Fruit fly (Drosophila melanogaster) whole organism: Measurements from ENCODE around the gene CG16779.

Experiments
- CG8478 ChIP-seq: fragments of >200 bp; optimal IDR thresholded peaks from 2 replicates; lab custom pipeline; 2018; ENCODE audit warnings: inconsistent platforms
- Dll ChIP-seq: fragments of >200 bp; optimal IDR thresholded peaks from 2 replicates; lab custom pipeline; 2017
- EcR ChIP-seq, 2 experiments: fragments of >200 bp; optimal IDR thresholded peaks; 2 replicates each; lab custom pipeline; 2017; ENCODE audit warnings: missing biosample characterization in 2 of 2, missing genetic modification characterization in 2 of 2, missing genetic modification reagents in 2 of 2
- pan ChIP-seq: fragments of >200 bp; optimal IDR thresholded peaks from 2 replicates; lab custom pipeline; 2017
- psq ChIP-seq: fragments of >200 bp; optimal IDR thresholded peaks from 2 replicates; lab custom pipeline; 2017
- usp ChIP-seq: fragments of >200 bp; optimal IDR thresholded peaks from 2 replicates; lab custom pipeline; 2017; ENCODE audit warnings: missing biosample characterization, missing genetic modification characterization, mixed read lengths

CG16779 gene

dm6 chr3R:9428189-9428699 is 65.2 kb downstream of the CG16779 start:
- TF ChIP-seq psq (lab: Kevin White, UChicago) (no peak), usp (GFP tag; lab: Kevin White, UChicago) (no peak), Dll (lab: Kevin White, UChicago) (peak; percentile 88), pan (lab: Kevin White, UChicago) (no peak), CG8478 (no peak), EcR (GFP tag; optimal IDR thresholded peaks at IDR 0.05; lab: Kevin White, UChicago) (no peak)

- TF ChIP-seq pan (lab: Kevin White, UChicago): no peak
Observed at dm6 chr3R:9427328-9427727, 66.1 kb downstream of the CG16779 start.

DNA sequence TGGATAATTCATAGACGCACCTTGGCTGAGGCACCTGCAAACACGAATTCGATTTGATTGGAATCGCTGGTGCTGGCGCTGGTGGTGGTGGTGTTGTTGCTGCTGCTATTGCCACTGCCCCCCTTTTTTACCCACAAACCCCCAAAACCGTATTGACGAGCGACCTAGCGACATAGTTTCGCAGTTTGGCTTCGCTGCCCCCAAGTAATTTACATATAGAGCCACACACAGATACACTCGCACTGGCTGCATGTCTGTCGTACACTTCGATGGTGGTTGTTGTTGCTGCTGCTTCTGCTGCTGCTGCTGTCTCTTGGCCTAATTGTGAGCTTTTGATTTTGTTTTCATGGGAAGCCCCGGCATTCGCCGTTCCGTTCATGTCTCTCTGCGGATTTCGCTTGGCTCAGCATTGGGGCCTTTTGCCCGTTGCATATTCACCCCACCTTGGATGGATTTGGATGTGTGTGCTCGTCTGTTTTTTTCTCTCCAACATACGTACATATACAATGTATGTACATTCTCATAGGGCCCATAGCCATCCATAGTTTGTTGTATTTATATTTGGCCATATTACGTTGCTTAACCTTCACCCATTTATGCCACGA is 69.3 kb downstream of the CG16779 start:
- TF ChIP-seq pan (lab: Kevin White, UChicago) (no peak), psq (lab: Kevin White, UChicago) (no peak), EcR (GFP tag; optimal IDR thresholded peaks at IDR 0.05; lab: Kevin White, UChicago) (no peak), usp (GFP tag; lab: Kevin White, UChicago) (no peak), Dll (lab: Kevin White, UChicago) (no peak), CG8478 (no peak)

- TF ChIP-seq CG8478 (no peak), usp (GFP tag; lab: Kevin White, UChicago) (no peak), pan (lab: Kevin White, UChicago) (no peak), EcR (GFP tag; optimal IDR thresholded peaks at IDR 0.05; lab: Kevin White, UChicago) (no peak), Dll (lab: Kevin White, UChicago) (no peak), psq (lab: Kevin White, UChicago) (no peak)
Observed at dm6 chr3R:9422338-9422737, 71.1 kb downstream of the CG16779 start.

DNA sequence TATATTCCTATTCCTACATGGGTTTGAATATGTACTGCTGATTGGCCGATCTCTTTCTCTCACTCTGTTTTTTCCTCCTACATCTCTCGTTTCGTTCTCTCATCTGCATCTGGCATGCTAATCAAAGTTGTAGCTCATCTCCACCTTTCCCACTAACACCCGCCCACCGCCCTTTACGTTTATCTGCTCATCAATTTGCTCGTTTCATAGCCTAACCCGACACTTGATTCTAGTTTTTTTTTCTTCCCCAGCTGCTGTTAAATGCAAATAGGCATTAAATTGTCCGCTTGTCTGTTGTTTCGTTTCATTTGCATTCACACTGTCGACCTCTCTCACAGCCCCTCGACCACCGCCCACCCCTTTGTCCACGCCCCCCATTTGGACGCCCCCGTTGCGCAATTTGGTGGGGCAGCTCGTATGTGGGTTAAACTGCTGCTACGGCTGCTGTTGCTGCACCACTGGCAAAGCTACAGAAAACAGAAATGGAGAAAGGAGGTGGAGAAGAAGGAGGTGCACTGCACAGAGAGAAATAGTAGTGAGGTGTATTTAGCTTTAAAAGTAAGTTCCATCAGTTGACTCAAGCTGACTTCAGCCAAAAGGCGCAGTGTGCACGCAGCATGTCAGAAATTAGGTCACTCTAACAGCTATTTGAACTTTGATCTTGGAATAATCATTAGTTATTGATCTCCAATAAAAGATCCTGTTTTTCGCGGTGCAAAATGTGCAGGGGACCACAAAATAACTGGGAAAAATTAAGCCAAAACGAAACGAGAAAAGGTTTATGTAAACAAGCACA is 72.8 kb downstream of the CG16779 start:
- no peak for TF ChIP-seq usp (GFP tag; lab: Kevin White, UChicago)
- no peak for TF ChIP-seq EcR (GFP tag; optimal IDR thresholded peaks at IDR 0.05; lab: Kevin White, UChicago)
- no peak for TF ChIP-seq Dll (lab: Kevin White, UChicago)
- no peak for TF ChIP-seq pan (lab: Kevin White, UChicago)
- no peak for TF ChIP-seq CG8478
- TF ChIP-seq psq (lab: Kevin White, UChicago): no peak

- peak; percentile 95 for TF ChIP-seq Dll (lab: Kevin White, UChicago)
- no peak for TF ChIP-seq psq (lab: Kevin White, UChicago)
- no peak for TF ChIP-seq usp (GFP tag; lab: Kevin White, UChicago)
Observed at dm6 chr3R:9419300-9419652, 74.2 kb downstream of the CG16779 start.

DNA sequence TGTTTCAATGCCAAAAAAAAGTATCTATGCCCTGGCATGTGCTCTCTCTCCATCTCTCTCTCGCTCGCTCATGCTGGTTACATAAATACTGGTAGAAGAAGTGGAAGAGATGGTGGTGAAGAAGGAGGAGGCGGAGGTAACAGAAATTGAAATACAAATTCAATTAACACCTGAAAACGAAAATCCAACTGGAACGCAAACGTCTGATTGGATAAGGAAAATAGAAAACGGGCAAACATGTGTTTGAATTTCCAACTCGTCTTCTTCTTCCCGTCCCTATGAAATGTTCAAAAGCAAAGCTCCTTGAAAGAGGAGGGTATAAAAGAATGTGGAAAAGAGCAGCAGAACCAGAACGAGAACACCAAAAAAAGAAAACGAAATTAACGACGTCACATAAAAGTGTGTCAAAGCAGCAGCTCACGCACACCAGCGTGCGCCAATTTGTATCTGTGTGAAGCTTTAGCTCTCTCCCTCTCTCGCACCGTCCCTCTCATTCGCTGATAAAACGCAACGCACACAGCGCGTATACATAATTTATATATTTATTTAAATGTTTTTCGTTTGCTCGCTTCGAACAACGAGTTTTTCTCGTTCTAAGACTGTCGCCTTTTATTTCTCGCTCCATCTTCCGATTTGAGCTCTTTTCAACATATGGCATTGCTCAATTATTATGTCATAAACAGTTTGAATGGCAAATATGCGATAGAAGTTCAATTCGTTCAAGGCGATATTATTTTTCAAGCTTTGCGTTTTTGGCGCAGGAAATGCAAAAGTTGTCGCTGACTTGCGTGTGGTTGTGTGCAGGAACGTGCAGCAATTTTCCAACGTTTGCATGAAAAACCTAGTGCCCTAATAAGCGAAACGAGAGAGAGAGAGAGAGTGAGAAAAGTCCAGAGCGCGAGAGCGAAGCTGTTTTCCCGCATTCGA is 74.8 kb downstream of the CG16779 start:
- TF ChIP-seq pan (lab: Kevin White, UChicago): no peak
- TF ChIP-seq CG8478: no peak
- TF ChIP-seq Dll (lab: Kevin White, UChicago): no peak
- TF ChIP-seq EcR (GFP tag; optimal IDR thresholded peaks at IDR 0.05; lab: Kevin White, UChicago): no peak

DNA sequence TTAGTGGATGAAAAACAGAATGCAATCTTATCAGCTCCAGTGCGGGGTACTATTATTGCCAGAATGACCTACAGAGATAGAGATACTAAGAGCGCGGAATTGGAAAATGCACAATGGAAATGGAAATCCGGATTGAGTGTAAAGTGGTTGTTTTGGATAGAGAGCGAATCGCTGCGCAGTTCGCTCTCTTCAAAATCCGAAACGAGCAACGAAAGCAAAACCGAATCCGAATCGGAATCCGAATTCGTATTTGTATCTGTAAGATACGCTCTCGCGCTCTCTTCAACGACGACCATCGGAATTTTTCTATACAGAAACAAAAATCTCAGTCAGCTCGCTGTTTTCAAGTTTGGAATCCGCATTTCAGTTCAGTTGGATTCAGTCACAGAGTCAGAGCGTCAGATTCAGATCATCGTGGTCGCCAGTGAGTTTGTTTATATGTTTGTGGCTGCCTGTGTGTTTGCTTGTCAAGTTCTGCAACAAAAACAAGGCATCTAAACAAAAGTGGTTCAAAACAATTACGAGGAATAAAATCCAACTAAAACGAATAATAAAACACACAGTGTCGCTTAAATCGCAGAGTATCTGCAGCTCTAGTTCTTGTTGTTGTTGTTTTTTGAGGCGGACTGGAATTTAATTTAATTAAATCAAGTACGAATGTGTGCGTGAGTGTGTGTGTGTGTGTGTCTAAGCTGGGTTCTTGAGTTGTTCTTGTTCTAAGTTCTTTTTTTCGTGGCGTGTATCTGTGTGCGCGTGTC is 75.7 kb downstream of the CG16779 start, which contains the start of gene ps:
ps (plus strand) TSS at position 364 of the 758 bp plus-strand sequence.
- TF ChIP-seq CG8478 (no peak), usp (GFP tag; lab: Kevin White, UChicago) (no peak), pan (lab: Kevin White, UChicago) (no peak), EcR (GFP tag; optimal IDR thresholded peaks at IDR 0.05; lab: Kevin White, UChicago) (no peak), Dll (lab: Kevin White, UChicago) (no peak), psq (lab: Kevin White, UChicago) (no peak)

DNA sequence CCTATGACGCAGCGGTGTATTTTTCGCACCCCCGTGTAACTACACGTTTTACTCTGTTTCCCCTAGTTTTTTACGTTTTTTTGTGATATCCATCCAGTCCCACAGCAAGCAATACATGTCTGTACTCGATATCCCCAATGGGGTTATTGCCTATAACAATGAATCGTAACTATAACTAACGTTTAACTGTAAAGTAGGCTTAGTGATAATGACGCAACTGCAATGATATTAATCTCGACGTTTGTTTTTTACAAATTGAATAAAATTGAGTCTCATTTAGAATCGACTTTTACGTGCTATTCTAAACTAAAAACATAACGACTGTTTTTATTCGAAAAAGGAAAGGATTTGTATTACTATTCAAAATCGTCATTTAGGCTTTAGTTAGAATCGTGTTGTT is 76.5 kb downstream of the CG16779 start:
- TF ChIP-seq pan (lab: Kevin White, UChicago) (no peak), CG8478 (no peak), usp (GFP tag; lab: Kevin White, UChicago) (no peak), EcR (GFP tag; optimal IDR thresholded peaks at IDR 0.05; lab: Kevin White, UChicago) (no peak), Dll (lab: Kevin White, UChicago) (no peak), psq (lab: Kevin White, UChicago) (no peak)

DNA sequence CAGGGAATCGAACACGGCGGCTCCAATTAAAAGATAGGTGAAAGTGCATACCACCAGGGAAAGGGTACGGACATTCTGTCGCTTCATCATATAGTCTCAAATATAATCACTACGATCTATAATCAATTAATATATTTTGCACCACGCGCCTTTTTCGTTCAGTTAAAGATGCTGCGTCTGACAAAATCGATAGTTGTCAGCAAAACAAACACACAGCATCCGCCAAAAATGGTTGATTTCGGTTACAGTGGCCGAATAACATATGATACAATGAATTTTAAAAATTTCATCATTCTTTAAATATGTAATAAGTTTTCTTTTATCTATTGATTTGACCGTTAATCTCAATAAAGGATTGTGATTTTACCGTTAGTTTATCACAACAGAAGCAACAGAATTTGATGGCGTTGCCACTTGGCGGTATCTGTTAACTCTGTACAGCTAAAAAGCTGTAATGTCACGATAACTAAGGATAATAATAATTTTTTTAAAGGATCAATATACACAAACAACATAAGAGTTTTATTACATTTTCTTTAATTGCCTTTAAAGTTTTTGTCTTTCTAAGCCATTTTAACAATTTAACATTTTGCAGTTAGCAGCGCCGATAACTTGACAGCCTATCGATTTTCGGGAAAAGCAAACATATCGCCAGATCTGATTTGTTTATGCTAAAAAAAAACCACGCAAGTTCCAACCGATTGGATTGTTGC is 81.4 kb downstream of the CG16779 start, which contains the start of the genes Task7 and alpha-Man-IIa:
Task7 (minus strand) TSS at position 366 of the 713 bp plus-strand sequence.
alpha-Man-IIa (plus strand) TSS at position 621 of the 713 bp plus-strand sequence.
- TF ChIP-seq usp (GFP tag; lab: Kevin White, UChicago) (no peak), pan (lab: Kevin White, UChicago) (no peak), CG8478 (no peak), Dll (lab: Kevin White, UChicago) (no peak), psq (lab: Kevin White, UChicago) (no peak), EcR (GFP tag; optimal IDR thresholded peaks at IDR 0.05; lab: Kevin White, UChicago) (no peak)
